Worm (Caenorhabditis elegans) whole organism, L4 larva: Measurements from ENCODE around the gene K01F9.2.

ENCODE experiments used
- aly-2 ChIP-seq: sonication (generic microtip); optimal IDR thresholded peaks from 2 replicates; lab custom pipeline; 2018; ENCODE audit warnings: missing biosample characterization, missing genetic modification characterization
- ama-1 ChIP-seq: fragments of 150-350 bp; optimal IDR thresholded peaks from 2 replicates; lab custom pipeline; 2014; ENCODE audit warnings: inconsistent platforms, mixed read lengths
- ceh-82 ChIP-seq: sonication (generic microtip); optimal IDR thresholded peaks from 2 replicates; lab custom pipeline; 2017; ENCODE audit warnings: missing biosample characterization, missing genetic modification characterization
- lin-15B ChIP-seq: fragments of 150-350 bp; sonication (generic microtip); optimal IDR thresholded peaks from 3 replicates; lab custom pipeline; 2014; ENCODE audit warnings: missing biosample characterization, missing genetic modification characterization
- mxl-2 ChIP-seq: fragments of 200-800 bp; sonication (Bioruptor generic); conservative IDR thresholded peaks from 2 replicates; pipeline ENCODE4 v1.3.6; 2022; ENCODE audit warnings: missing genetic modification reagents, missing genetic modification characterization, missing compliant biosample characterization
- nhr-11 ChIP-seq: fragments of 150-350 bp; optimal IDR thresholded peaks from 2 replicates; lab custom pipeline; 2014; ENCODE audit warnings: missing biosample characterization, missing genetic modification characterization
- nhr-41 ChIP-seq: fragments of 200-800 bp; sonication (Bioruptor generic); IDR thresholded peaks from 2 replicates; pipeline ENCODE4 v1.3.6; 2022; ENCODE audit warnings: missing genetic modification reagents, missing genetic modification characterization, missing compliant biosample characterization
- nhr-76 ChIP-seq: fragments of 150-350 bp; optimal IDR thresholded peaks from 2 replicates; lab custom pipeline; 2014; ENCODE audit warnings: missing biosample characterization, missing genetic modification characterization
- sdz-12 ChIP-seq: fragments of 200-800 bp; sonication (Bioruptor generic); optimal IDR thresholded peaks from 2 replicates; lab custom pipeline; 2018; ENCODE audit warnings: mild to moderate bottlenecking, missing genetic modification characterization, missing compliant biosample characterization
- skn-1 ChIP-seq: fragments of 150-350 bp; optimal IDR thresholded peaks from 2 replicates; lab custom pipeline; 2014; ENCODE audit warnings: missing biosample characterization, missing genetic modification characterization
- unc-62 ChIP-seq, 3 experiments: fragments of 150-350 bp in 1 of 3; sonication (generic microtip); optimal IDR thresholded peaks in 2 of 3; peaks in 1 of 3; 1 replicate in 1 of 3; 2 replicates in 2 of 3; lab custom pipeline; 2014 to 2017; ENCODE audit warnings: missing biosample characterization in 3 of 3, missing genetic modification characterization in 3 of 3, missing genetic modification reagents in 3 of 3, missing genotype in 1 of 3

DNA sequence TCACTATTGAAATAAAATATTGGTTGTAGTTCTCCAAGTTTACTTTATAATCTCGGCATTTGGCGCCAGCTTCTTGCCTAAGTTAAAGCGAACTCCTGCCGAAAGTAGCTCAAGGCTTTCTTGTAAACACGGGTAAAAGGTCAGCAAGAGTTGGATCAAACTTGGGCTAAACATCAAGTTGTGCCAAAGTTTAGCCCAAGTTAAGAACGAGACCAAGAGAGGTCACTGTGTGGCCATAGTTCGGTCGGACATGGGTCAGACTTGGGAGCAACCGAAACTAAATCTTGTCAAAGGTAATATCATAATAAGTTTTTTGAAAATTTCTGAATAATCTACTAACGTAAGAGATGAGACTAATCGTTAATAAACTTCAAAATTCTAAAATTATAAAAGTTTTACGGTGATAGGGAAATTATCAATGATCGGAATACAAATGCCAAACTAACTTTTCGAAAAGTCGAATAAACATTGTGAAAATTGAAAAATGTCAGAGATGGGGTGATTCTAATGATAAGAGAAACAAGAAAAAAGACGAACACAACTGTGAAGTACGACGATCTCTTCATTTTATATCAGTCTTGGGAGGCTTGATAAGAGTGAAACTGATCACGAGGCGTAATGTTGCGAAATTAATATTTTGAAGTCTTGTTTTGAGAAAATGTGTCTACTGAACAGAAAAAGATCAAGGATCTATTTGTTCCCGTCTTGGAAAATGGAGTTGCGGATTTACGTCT, 8.8 kb downstream of the K01F9.2 start:
- peak; percentile 49; the same call in 1 of the 2 replicates for TF ChIP-seq nhr-41 (GFP tag; lab: Robert Waterston, UW)
- TF ChIP-seq sdz-12 (GFP tag; lab: Kevin White, UChicago), result no peak
- TF ChIP-seq nhr-76 (tag; lab: Kevin White, UChicago), result no peak
- TF ChIP-seq ceh-82 (tag; lab: Kevin White, UChicago), result no peak
- peak; percentile 24 for TF ChIP-seq nhr-11 (tag; lab: Kevin White, UChicago)
- no peak for TF ChIP-seq lin-15B (tag; lab: Kevin White, UChicago)
- peak in 1 of 2 experiments; percentile 3 for TF ChIP-seq unc-62 (GFP tag; optimal IDR thresholded peaks at IDR 0.05 in 1 of 2; lab: Kevin White, UChicago)
- no peak for TF ChIP-seq unc-62 (tag; optimal IDR thresholded peaks at IDR 0.05; lab: Kevin White, UChicago)
- TF ChIP-seq aly-2, result no peak
- TF ChIP-seq skn-1 (tag; lab: Kevin White, UChicago), result no peak
- TF ChIP-seq mxl-2, result no peak
- TF ChIP-seq ama-1 (lab: Kevin White, UChicago), result peak; percentile 85
